Fruit fly (Drosophila melanogaster) whole organism, embryonic: ENCODE results near the gene TotZ.

Source experiments
- Adf1 ChIP-seq: fragments of 200-800 bp; sonication (Bioruptor generic); IDR thresholded peaks from 2 replicates; pipeline ENCODE4 v1.3.6; 2022; ENCODE audit warnings: missing biosample characterization, missing genetic modification characterization
- Bdp1 ChIP-seq: fragments of 200-800 bp; sonication (Bioruptor generic); optimal IDR thresholded peaks from 3 replicates; lab custom pipeline; 2016; ENCODE audit warnings: missing biosample characterization, missing genetic modification characterization
- CG10147 ChIP-seq: fragments of 200-800 bp; sonication (Bioruptor generic); optimal IDR thresholded peaks from 2 replicates; lab custom pipeline; 2019; ENCODE audit warnings: missing biosample characterization, mild to moderate bottlenecking, missing genetic modification characterization, moderate library complexity
- CG10979 ChIP-seq: fragments of 200-800 bp; sonication (Bioruptor generic); optimal IDR thresholded peaks from 2 replicates; lab custom pipeline; 2018; ENCODE audit warnings: missing biosample characterization, mild to moderate bottlenecking, missing genetic modification characterization, moderate library complexity
- CG11695 ChIP-seq: fragments of 200-800 bp; sonication (Bioruptor generic); IDR thresholded peaks from 3 replicates; pipeline ENCODE4 v1.3.6; 2022; ENCODE audit warnings: missing biosample characterization, missing genetic modification characterization
- CG11696 ChIP-seq: fragments of 200-800 bp; sonication (Bioruptor generic); IDR thresholded peaks from 2 replicates; pipeline ENCODE4 v1.3.6; 2022; ENCODE audit warnings: missing biosample characterization, missing genetic modification characterization
- CG12659 ChIP-seq: fragments of 200-800 bp; sonication (Bioruptor generic); optimal IDR thresholded peaks from 3 replicates; lab custom pipeline; 2017; ENCODE audit warnings: mild to moderate bottlenecking, missing biosample characterization, missing genetic modification reagents, missing genetic modification characterization
- CG13296 ChIP-seq: fragments of 200-800 bp; sonication (Bioruptor generic); optimal IDR thresholded peaks from 3 replicates; lab custom pipeline; 2018; ENCODE audit warnings: missing biosample characterization, mild to moderate bottlenecking, missing genetic modification characterization
- CG13424 ChIP-seq: fragments of 200-800 bp; sonication (Bioruptor generic); optimal IDR thresholded peaks from 2 replicates; lab custom pipeline; 2019; ENCODE audit warnings: missing biosample characterization, mild to moderate bottlenecking, missing genetic modification characterization, moderate library complexity
- CG15514 ChIP-seq: fragments of 200-800 bp; sonication (Bioruptor generic); optimal IDR thresholded peaks from 3 replicates; lab custom pipeline; 2017; ENCODE audit warnings: missing biosample characterization, missing genetic modification characterization, mild to moderate bottlenecking, moderate library complexity, missing genetic modification reagents
- CG1603 ChIP-seq: fragments of 200-800 bp; sonication (Bioruptor generic); optimal IDR thresholded peaks from 2 replicates; lab custom pipeline; 2019; ENCODE audit warnings: missing biosample characterization, mild to moderate bottlenecking, missing genetic modification characterization, moderate library complexity
- CG30020 ChIP-seq: fragments of 200-800 bp; optimal IDR thresholded peaks from 2 replicates; lab custom pipeline; 2019; ENCODE audit warnings: missing biosample characterization, mild to moderate bottlenecking, missing genetic modification characterization, moderate library complexity
- CG34376 ChIP-seq: fragments of 200-800 bp; sonication (Bioruptor generic); optimal IDR thresholded peaks from 2 replicates; lab custom pipeline; 2018; ENCODE audit warnings: missing biosample characterization, mild to moderate bottlenecking, missing genetic modification characterization
- CG4328 ChIP-seq: fragments of 200-800 bp; sonication (Bioruptor generic); optimal IDR thresholded peaks from 3 replicates; lab custom pipeline; 2017; ENCODE audit warnings: missing biosample characterization, missing genetic modification reagents, missing genetic modification characterization
- CG4730 ChIP-seq: fragments of 200-800 bp; sonication (Bioruptor generic); IDR thresholded peaks from 2 replicates; pipeline ENCODE4 v1.3.6; 2022; ENCODE audit warnings: missing biosample characterization, missing genetic modification characterization
- CG6254 ChIP-seq: fragments of 200-800 bp; sonication (Bioruptor generic); optimal IDR thresholded peaks from 3 replicates; lab custom pipeline; 2017; ENCODE audit warnings: mild to moderate bottlenecking, missing biosample characterization, missing genetic modification reagents, missing genetic modification characterization
- CG7556 ChIP-seq: fragments of 200-800 bp; sonication (Bioruptor generic); optimal IDR thresholded peaks from 2 replicates; lab custom pipeline; 2017; ENCODE audit warnings: missing biosample characterization, mild to moderate bottlenecking, missing genetic modification characterization
- CG7839 ChIP-seq: fragments of 200-800 bp; sonication (Bioruptor generic); optimal IDR thresholded peaks from 3 replicates; lab custom pipeline; 2018; ENCODE audit warnings: missing biosample characterization, mild to moderate bottlenecking, missing genetic modification characterization, moderate library complexity
- CTCF ChIP-seq: fragments of 200-800 bp; sonication (Bioruptor generic); optimal IDR thresholded peaks from 2 replicates; lab custom pipeline; 2017; ENCODE audit warnings: missing biosample characterization, mild to moderate bottlenecking, missing genetic modification characterization, moderate library complexity
- CoRest ChIP-seq: fragments of 200-800 bp; sonication (Bioruptor generic); optimal IDR thresholded peaks from 3 replicates; lab custom pipeline; 2018; ENCODE audit warnings: missing biosample characterization, mild to moderate bottlenecking, missing genetic modification characterization, moderate library complexity
- D19B ChIP-seq: fragments of 200-800 bp; sonication (Bioruptor generic); optimal IDR thresholded peaks from 2 replicates; lab custom pipeline; 2017; ENCODE audit warnings: missing biosample characterization, mild to moderate bottlenecking, missing genetic modification characterization
- Dfd ChIP-seq, 2 experiments: fragments of >200 bp; optimal IDR thresholded peaks; 2 replicates each; lab custom pipeline; 2017; ENCODE audit warnings: missing biosample characterization in 2 of 2, missing genetic modification characterization in 2 of 2
- Dll ChIP-seq: fragments of 200-800 bp; sonication (Bioruptor generic); IDR thresholded peaks from 4 replicates; pipeline ENCODE4 v1.3.6; 2022; ENCODE audit warnings: missing biosample characterization, missing genetic modification characterization; ENCODE audit not compliant: partially characterized antibody
- HHEX ChIP-seq: fragments of 200-800 bp; sonication (Bioruptor generic); optimal IDR thresholded peaks from 3 replicates; lab custom pipeline; 2017; ENCODE audit warnings: missing biosample characterization, mild to moderate bottlenecking, missing genetic modification characterization, missing genetic modification reagents
- HLHmδ ChIP-seq: fragments of 200-800 bp; sonication (Bioruptor generic); optimal IDR thresholded peaks from 2 replicates; lab custom pipeline; 2018; ENCODE audit warnings: missing biosample characterization, mild to moderate bottlenecking, missing genetic modification characterization, moderate library complexity
- Hr78 ChIP-seq, 2 experiments: fragments of 200-800 bp in 1 of 2; fragments of >200 bp in 1 of 2; sonication (Bioruptor generic) in 1 of 2; optimal IDR thresholded peaks; 2 replicates each; lab custom pipeline; 2017 to 2019; ENCODE audit warnings: missing biosample characterization in 2 of 2, missing genetic modification characterization in 2 of 2, mild to moderate bottlenecking in 1 of 2, moderate library complexity in 1 of 2
- Med ChIP-seq: fragments of 200-800 bp; sonication (Bioruptor generic); peaks from one replicate; lab custom pipeline; 2016; ENCODE audit warnings: missing biosample characterization, missing genetic modification characterization, mild to moderate bottlenecking, inconsistent platforms, moderate library complexity
- Meics ChIP-seq: fragments of 200-800 bp; sonication (Bioruptor generic); optimal IDR thresholded peaks from 2 replicates; lab custom pipeline; 2017; ENCODE audit warnings: missing biosample characterization, mild to moderate bottlenecking, missing genetic modification characterization
- Nf-YC ChIP-seq: fragments of 200-800 bp; optimal IDR thresholded peaks from 3 replicates; lab custom pipeline; 2019; ENCODE audit warnings: missing biosample characterization, mild to moderate bottlenecking, missing genetic modification characterization, moderate library complexity
- Pdp1 ChIP-seq, 2 experiments: fragments of 200-800 bp; sonication (Bioruptor generic); optimal IDR thresholded peaks; 3 replicates each; lab custom pipeline; 2016; ENCODE audit warnings: missing biosample characterization in 2 of 2, missing genetic modification characterization in 2 of 2, mild to moderate bottlenecking in 1 of 2, moderate library complexity in 1 of 2
- Xbp1 ChIP-seq: fragments of 200-800 bp; sonication (Bioruptor generic); optimal IDR thresholded peaks from 3 replicates; lab custom pipeline; 2016; ENCODE audit warnings: missing biosample characterization, mild to moderate bottlenecking, missing genetic modification characterization
- chinmo ChIP-seq: fragments of 200-800 bp; sonication (Bioruptor generic); IDR thresholded peaks from 4 replicates; pipeline ENCODE4 v1.3.6; 2022; ENCODE audit warnings: missing biosample characterization, missing genetic modification characterization; ENCODE audit not compliant: partially characterized antibody
- crol ChIP-seq: fragments of 200-800 bp; sonication (Bioruptor generic); IDR thresholded peaks from 2 replicates; pipeline ENCODE4 v1.3.6; 2022; ENCODE audit warnings: missing biosample characterization, missing genetic modification characterization
- fd96Cb ChIP-seq: fragments of 200-800 bp; sonication (Bioruptor generic); optimal IDR thresholded peaks from 2 replicates; lab custom pipeline; 2018; ENCODE audit warnings: missing biosample characterization, mild to moderate bottlenecking, missing genetic modification characterization, moderate library complexity
- fu2 ChIP-seq: fragments of 200-800 bp; sonication (Bioruptor generic); optimal IDR thresholded peaks from 2 replicates; lab custom pipeline; 2016; ENCODE audit warnings: missing biosample characterization, missing genetic modification characterization
- gfzf ChIP-seq: fragments of 200-800 bp; sonication (Bioruptor generic); optimal IDR thresholded peaks from 2 replicates; lab custom pipeline; 2016; ENCODE audit warnings: missing biosample characterization, mild to moderate bottlenecking, missing genetic modification characterization, moderate library complexity
- h ChIP-seq: fragments of >200 bp; optimal IDR thresholded peaks from 2 replicates; lab custom pipeline; 2017
- insv ChIP-seq, 2 experiments: fragments of 200-800 bp; sonication (Bioruptor generic); optimal IDR thresholded peaks; 3 replicates each; lab custom pipeline; 2016 to 2018; ENCODE audit warnings: missing biosample characterization in 2 of 2, missing genetic modification characterization in 2 of 2
- knrl ChIP-seq: fragments of 200-800 bp; sonication (Bioruptor generic); IDR thresholded peaks from 3 replicates; pipeline ENCODE4 v1.3.6; 2022; ENCODE audit warnings: missing biosample characterization, missing genetic modification characterization; ENCODE audit not compliant: partially characterized antibody
- nau ChIP-seq: fragments of 200-800 bp; sonication (Bioruptor generic); optimal IDR thresholded peaks from 3 replicates; lab custom pipeline; 2017; ENCODE audit warnings: missing biosample characterization, mild to moderate bottlenecking, missing genetic modification characterization, missing genetic modification reagents
- row ChIP-seq: fragments of 200-800 bp; sonication (Bioruptor generic); IDR thresholded peaks from 3 replicates; pipeline ENCODE4 v1.3.6; 2022; ENCODE audit warnings: missing biosample characterization, missing genetic modification characterization
- seq ChIP-seq: fragments of 200-800 bp; sonication (Bioruptor generic); IDR thresholded peaks from 2 replicates; pipeline ENCODE4 v1.3.6; 2022; ENCODE audit warnings: missing biosample characterization, missing genetic modification characterization
- sima ChIP-seq: fragments of 200-800 bp; sonication (Bioruptor generic); optimal IDR thresholded peaks from 2 replicates; lab custom pipeline; 2016; ENCODE audit warnings: missing biosample characterization, missing genetic modification characterization
- sisA ChIP-seq: fragments of 200-800 bp; sonication (Bioruptor generic); IDR thresholded peaks from 2 replicates; pipeline ENCODE4 v1.3.6; 2022; ENCODE audit warnings: missing biosample characterization, missing genetic modification characterization
- slbo ChIP-seq: fragments of 200-800 bp; sonication (Bioruptor generic); IDR thresholded peaks from 2 replicates; pipeline ENCODE4 v1.3.6; 2022; ENCODE audit warnings: missing biosample characterization, missing genetic modification characterization
- slou ChIP-seq: fragments of 200-800 bp; sonication (Bioruptor generic); optimal IDR thresholded peaks from 3 replicates; lab custom pipeline; 2016; ENCODE audit warnings: missing biosample characterization, missing genetic modification characterization
- stwl ChIP-seq: fragments of 200-800 bp; sonication (Bioruptor generic); optimal IDR thresholded peaks from 3 replicates; lab custom pipeline; 2018; ENCODE audit warnings: missing biosample characterization, mild to moderate bottlenecking, missing genetic modification characterization, moderate library complexity
- tx ChIP-seq: fragments of 200-800 bp; sonication (Bioruptor generic); optimal IDR thresholded peaks from 2 replicates; lab custom pipeline; 2016; ENCODE audit warnings: missing biosample characterization, missing genetic modification characterization

TotZ gene

DNA sequence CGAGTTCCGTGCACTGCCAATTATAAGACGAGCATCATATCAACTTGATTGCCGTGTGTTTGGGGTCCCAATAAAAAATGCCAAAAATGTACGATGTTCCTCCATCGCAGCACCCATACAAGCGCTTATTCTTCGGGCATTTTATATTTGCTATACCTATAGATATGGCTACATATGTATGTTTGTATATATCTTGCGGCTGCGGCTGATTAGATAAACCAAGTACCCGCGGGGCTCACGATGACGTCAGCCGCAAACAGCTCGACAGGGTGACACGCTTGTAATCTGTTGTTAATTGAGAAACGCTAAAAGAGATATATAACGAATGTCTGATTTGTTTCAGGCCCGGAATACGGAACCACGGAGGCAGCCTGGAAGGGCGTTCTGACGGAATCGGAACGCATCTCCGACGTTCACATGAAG is 40.3 kb upstream of the TotZ start (continued):
- TF ChIP-seq slbo = peak; percentile 19; the same call in 1 of the 2 replicates
- no peak for TF ChIP-seq CG10979
- peak; percentile 57 for TF ChIP-seq CG6254
- TF ChIP-seq CG11696 (GFP tag; lab: Robert Waterston, UW) = no peak
- no peak for TF ChIP-seq Hr78 (GFP tag; optimal IDR thresholded peaks at IDR 0.05; lab: Kevin White, UChicago)
- TF ChIP-seq seq (GFP tag; lab: Robert Waterston, UW) = no peak
- TF ChIP-seq CG13424 = no peak

DNA sequence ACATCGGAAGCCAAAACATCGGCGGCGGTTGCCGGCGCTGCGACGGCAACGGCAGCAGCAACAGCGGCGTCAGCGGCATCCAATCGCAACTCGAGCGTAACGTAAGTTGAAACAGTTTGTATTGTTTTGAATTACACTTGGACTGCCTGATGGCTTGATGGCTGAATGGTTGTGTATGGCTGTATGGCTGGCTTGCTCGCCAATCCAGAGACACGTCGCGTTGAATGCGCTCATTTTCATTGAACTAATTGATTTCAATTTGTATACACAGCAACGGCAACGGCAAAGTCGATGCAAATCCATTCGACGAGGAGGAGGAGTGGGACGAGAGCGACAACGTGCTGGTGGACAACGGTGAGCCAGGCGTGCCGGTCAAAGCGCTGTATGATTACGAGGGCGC is 38.7 kb upstream of the TotZ start:
- TF ChIP-seq CG11696 (GFP tag; lab: Robert Waterston, UW) (no peak), h (lab: Kevin White, UChicago) (no peak), HLHmδ (GFP tag; lab: Kevin White, UChicago) (no peak), CTCF (no peak), D19B (GFP tag; lab: Kevin White, UChicago) (no peak), Adf1 (GFP tag; lab: Robert Waterston, UW) (peak; percentile 71), nau (GFP tag; lab: Kevin White, UChicago) (no peak), Dfd (GFP tag; optimal IDR thresholded peaks at IDR 0.05; lab: Kevin White, UChicago) (no peak), Nf-YC (tag; lab: Kevin White, UChicago) (peak; percentile 77), sima (GFP tag; lab: Kevin White, UChicago) (no peak), knrl (no peak), CG7556 (GFP tag; lab: Kevin White, UChicago) (no peak), chinmo (peak; percentile 60; the same call in 1 of the 4 replicates), tx (no peak), Med (GFP tag; lab: Kevin White, UChicago) (peak; percentile 27), stwl (tag; lab: Kevin White, UChicago) (no peak)

DNA sequence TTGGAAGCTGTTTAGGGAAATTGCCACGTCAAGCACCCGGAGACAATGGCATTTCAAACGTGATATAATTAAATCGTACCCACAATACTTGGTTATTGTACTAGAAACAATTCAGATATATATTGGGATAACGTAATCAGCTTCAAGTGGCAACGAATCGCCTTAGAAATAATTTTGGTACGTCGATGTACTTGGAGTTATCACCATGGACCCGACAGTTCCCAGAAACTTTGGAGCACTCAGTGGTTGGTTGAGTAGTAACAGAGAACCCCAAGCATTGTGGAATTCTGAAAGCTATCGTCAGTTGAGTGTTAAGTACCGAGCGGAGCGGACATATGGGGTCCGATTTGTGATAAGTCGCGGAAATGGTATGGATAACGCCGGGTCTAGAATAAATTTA is 35.7 kb upstream of the TotZ start, which contains the start of gene CG15695:
Gene CG15695, plus strand, starts transcription at position 301 of the 400 bp plus-strand sequence.
- TF ChIP-seq crol (GFP tag; lab: Robert Waterston, UW) (no peak), slou (no peak), Meics (GFP tag; lab: Kevin White, UChicago) (no peak), Bdp1 (GFP tag; lab: Kevin White, UChicago) (no peak), gfzf (GFP tag; lab: Kevin White, UChicago) (no peak), CG4328 (GFP tag; lab: Kevin White, UChicago) (no peak), Dll (no peak), sisA (GFP tag; lab: Robert Waterston, UW) (no peak), CG4730 (GFP tag; lab: Robert Waterston, UW) (no peak), CG10147 (GFP tag; lab: Kevin White, UChicago) (no peak), CG12659 (GFP tag; lab: Kevin White, UChicago) (no peak), CG30020 (tag; lab: Kevin White, UChicago) (no peak)

DNA sequence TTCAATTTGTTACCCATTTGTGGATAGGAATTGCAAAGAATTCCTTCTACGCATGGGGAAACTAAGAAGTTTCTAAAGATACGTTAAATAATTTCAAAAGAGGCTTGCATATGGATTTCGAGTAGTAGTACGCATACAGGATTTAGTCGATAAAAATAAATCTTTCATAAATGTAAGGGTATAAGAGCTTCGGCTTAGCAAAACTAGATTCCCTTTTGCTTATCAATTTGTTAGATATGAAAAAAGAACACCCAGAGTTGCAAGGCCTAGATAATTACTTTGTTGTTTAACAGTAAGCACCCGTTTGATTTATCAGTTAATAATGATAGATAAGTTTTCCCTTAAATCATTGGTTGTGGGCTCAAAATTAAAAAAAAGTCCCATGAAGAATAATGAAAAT is 32.0 kb upstream of the TotZ start:
- TF ChIP-seq CG15514 (no peak), fu2 (GFP tag; lab: Kevin White, UChicago) (no peak), HHEX (GFP tag; lab: Kevin White, UChicago) (no peak), CG34376 (GFP tag; lab: Kevin White, UChicago) (peak; percentile 58), Nf-YC (tag; lab: Kevin White, UChicago) (peak; percentile 22), CG13296 (peak; percentile 18), Xbp1 (no peak), CG11695 (0 out of 3 replicates have a peak, but pooled peaks have one; percentile 42), CG7839 (tag; lab: Kevin White, UChicago) (peak; percentile 39), Pdp1 (GFP tag; optimal IDR thresholded peaks at IDR 0.05; lab: Kevin White, UChicago) (peak in 1 of 2 experiments; percentile 59), fd96Cb (tag; lab: Kevin White, UChicago) (no peak), CG1603 (tag; lab: Kevin White, UChicago) (no peak), insv (GFP tag; optimal IDR thresholded peaks at IDR 0.05; lab: Kevin White, UChicago) (no peak), CoRest (tag; lab: Kevin White, UChicago) (no peak), row (GFP tag; lab: Robert Waterston, UW) (peak; percentile 71)
